Fruit fly (Drosophila melanogaster): ENCODE measurements around the gene AhcyL2.

DNA sequence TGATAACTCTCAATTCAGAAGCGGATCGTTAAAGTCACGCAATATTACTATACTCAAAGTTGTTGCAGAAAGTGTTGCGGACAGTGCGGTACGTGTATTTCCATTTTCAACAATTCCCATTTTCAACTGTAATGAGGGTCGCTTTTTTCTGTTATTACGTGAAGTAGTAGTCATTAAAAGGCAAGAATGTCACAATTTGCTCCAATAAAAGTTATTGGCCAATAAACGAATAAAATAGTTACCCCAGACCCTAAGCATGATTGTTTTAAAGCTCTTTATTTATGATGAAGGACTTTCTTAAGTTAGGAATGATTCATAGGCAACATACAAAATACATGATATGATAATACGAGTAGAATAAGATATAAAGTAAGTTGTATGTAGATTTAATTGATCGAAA is 25.4 kb upstream of the AhcyL2 start:
- TF ChIP-seq CG6792 (GFP tag; optimal IDR thresholded peaks at IDR 0.05) (no peak), OdsH (GFP tag; optimal IDR thresholded peaks at IDR 0.05) (no peak), topi (GFP tag; optimal IDR thresholded peaks at IDR 0.05) (no peak), salr (GFP tag; optimal IDR thresholded peaks at IDR 0.05) (no peak), CG34406 (GFP tag; optimal IDR thresholded peaks at IDR 0.05) (no peak), spab (GFP tag; optimal IDR thresholded peaks at IDR 0.05) (no peak), Ets96B (tag; optimal IDR thresholded peaks at IDR 0.05) (no peak), fkh (GFP tag; optimal IDR thresholded peaks at IDR 0.05) (no peak), Eip75B (GFP tag; optimal IDR thresholded peaks at IDR 0.05) (no peak)
